Worm (Caenorhabditis elegans) whole organism, L4 larva: ENCODE measurements around the gene Y55F3BL.4.

Experiments used
- D1046.2 ChIP-seq: fragments of 200-800 bp; sonication (Bioruptor generic); IDR thresholded peaks from 2 replicates; pipeline ENCODE4 v1.3.6; 2022; ENCODE audit warnings: missing genetic modification characterization, missing compliant biosample characterization
- F44E2.7 ChIP-seq: fragments of 200-800 bp; sonication (Bioruptor generic); IDR thresholded peaks from 2 replicates; pipeline ENCODE4 v2.1.2; 2022; ENCODE audit warnings: missing genetic modification characterization, missing compliant biosample characterization
- F49E8.2 ChIP-seq: sonication (generic microtip); optimal IDR thresholded peaks from 2 replicates; lab custom pipeline; 2016; ENCODE audit warnings: missing compliant biosample characterization, mild to moderate bottlenecking, missing genetic modification characterization, borderline replicate concordance
- T20F7.1 ChIP-seq: fragments of 200-800 bp; sonication (Bioruptor generic); optimal IDR thresholded peaks from 2 replicates; lab custom pipeline; 2018; ENCODE audit warnings: mild to moderate bottlenecking, missing genetic modification characterization, missing compliant biosample characterization
- T26A8.4 ChIP-seq: fragments of 200-800 bp; sonication (Bioruptor generic); IDR thresholded peaks from 2 replicates; pipeline ENCODE4 v1.3.6; 2022; ENCODE audit warnings: missing genetic modification characterization, missing compliant biosample characterization
- ZK337.2 ChIP-seq: fragments of 200-800 bp; sonication (Bioruptor generic); IDR thresholded peaks from 2 replicates; pipeline ENCODE4 v1.3.6; 2022; ENCODE audit warnings: missing genetic modification reagents, missing genetic modification characterization, missing compliant biosample characterization
- arid-1 ChIP-seq: fragments of 200-800 bp; sonication (Bioruptor generic); conservative IDR thresholded peaks from 2 replicates; pipeline ENCODE4 v1.3.6; 2022; ENCODE audit warnings: missing genetic modification reagents, missing genetic modification characterization, missing compliant biosample characterization
- ceh-20 ChIP-seq: fragments of 200-800 bp; sonication (Bioruptor generic); IDR thresholded peaks from 2 replicates; pipeline ENCODE4 v1.3.6; 2022; ENCODE audit warnings: missing genetic modification reagents, missing genetic modification characterization, missing compliant biosample characterization
- ceh-32 ChIP-seq: sonication (generic microtip); optimal IDR thresholded peaks from 2 replicates; lab custom pipeline; 2016; ENCODE audit warnings: mild to moderate bottlenecking, missing genetic modification characterization, missing compliant biosample characterization; ENCODE audit not compliant: poor library complexity
- ceh-44 ChIP-seq: fragments of 200-800 bp; sonication (Bioruptor generic); IDR thresholded peaks from 2 replicates; pipeline ENCODE4 v1.3.6; 2022; ENCODE audit warnings: missing genetic modification reagents, missing genetic modification characterization, missing compliant biosample characterization
- ces-1 ChIP-seq: fragments of 150-350 bp; sonication (generic microtip); optimal IDR thresholded peaks from 4 replicates; lab custom pipeline; 2014; ENCODE audit warnings: missing biosample characterization, missing genetic modification reagents, missing genetic modification characterization
- daf-16 ChIP-seq, 3 experiments: sonication (generic microtip); optimal IDR thresholded peaks; 2 replicates each; lab custom pipeline; 2016 to 2017; ENCODE audit warnings: missing genetic modification characterization in 3 of 3, missing genetic modification reagents in 3 of 3, mild to moderate bottlenecking in 2 of 3, missing compliant biosample characterization in 2 of 3, missing biosample characterization in 1 of 3, moderate library complexity in 1 of 3
- dmd-6 ChIP-seq: fragments of 200-800 bp; sonication (Bioruptor generic); IDR thresholded peaks from 2 replicates; pipeline ENCODE4 v1.3.6; 2022; ENCODE audit warnings: missing genetic modification reagents, missing genetic modification characterization, missing compliant biosample characterization
- dmd-8 ChIP-seq: fragments of 200-800 bp; sonication (Bioruptor generic); IDR thresholded peaks from 2 replicates; pipeline ENCODE4 v1.3.6; 2022; ENCODE audit warnings: missing genetic modification characterization, missing compliant biosample characterization
- duxl-1 ChIP-seq: sonication (generic microtip); optimal IDR thresholded peaks from 2 replicates; lab custom pipeline; 2016; ENCODE audit warnings: mild to moderate bottlenecking, missing genetic modification characterization, moderate library complexity, missing compliant biosample characterization; ENCODE audit not compliant: poor library complexity
- dve-1 ChIP-seq: sonication (generic microtip); optimal IDR thresholded peaks from 2 replicates; lab custom pipeline; 2017; ENCODE audit warnings: antibody characterized with exemption, mild to moderate bottlenecking, missing genetic modification characterization, missing compliant biosample characterization; ENCODE audit not compliant: insufficient read depth
- fkh-10 ChIP-seq: fragments of 150-350 bp; optimal IDR thresholded peaks from 2 replicates; lab custom pipeline; 2014; ENCODE audit warnings: missing biosample characterization, missing genetic modification reagents, missing genetic modification characterization
- hif-1 ChIP-seq, 2 experiments: sonication (generic microtip); optimal IDR thresholded peaks; 2 replicates each; lab custom pipeline; 2016 to 2017; ENCODE audit warnings: missing compliant biosample characterization in 2 of 2, missing genetic modification characterization in 2 of 2, missing genetic modification reagents in 2 of 2, missing genotype in 2 of 2, mild to moderate bottlenecking in 1 of 2
- hlh-11 ChIP-seq: fragments of 200-800 bp; sonication (Bioruptor generic); optimal IDR thresholded peaks from 2 replicates; lab custom pipeline; 2018; ENCODE audit warnings: mild to moderate bottlenecking, missing genetic modification characterization, missing compliant biosample characterization
- hlh-30 ChIP-seq: sonication (generic microtip); optimal IDR thresholded peaks from 2 replicates; lab custom pipeline; 2017; ENCODE audit warnings: antibody characterized with exemption, mild to moderate bottlenecking, missing genetic modification characterization, missing compliant biosample characterization; ENCODE audit not compliant: insufficient read depth
- hmg-1.1 ChIP-seq: fragments of 200-800 bp; sonication (Bioruptor generic); IDR thresholded peaks from 2 replicates; pipeline ENCODE4 v1.3.6; 2022; ENCODE audit warnings: missing genetic modification reagents, missing genetic modification characterization, missing compliant biosample characterization
- jun-1 ChIP-seq: fragments of 150-350 bp; optimal IDR thresholded peaks from 2 replicates; lab custom pipeline; 2014; ENCODE audit warnings: missing biosample characterization, missing genetic modification reagents, missing genetic modification characterization
- lin-13 ChIP-seq: fragments of 150-350 bp; optimal IDR thresholded peaks from 2 replicates; lab custom pipeline; 2014; ENCODE audit warnings: missing biosample characterization, missing genetic modification reagents, missing genetic modification characterization
- lin-15B ChIP-seq: fragments of 150-350 bp; sonication (generic microtip); optimal IDR thresholded peaks from 3 replicates; lab custom pipeline; 2014; ENCODE audit warnings: missing biosample characterization, missing genetic modification characterization
- lin-38 ChIP-seq: fragments of 200-800 bp; sonication (Bioruptor generic); IDR thresholded peaks from 2 replicates; pipeline ENCODE4 v1.3.6; 2022; ENCODE audit warnings: missing genetic modification reagents, missing genetic modification characterization, missing compliant biosample characterization
- lir-3 ChIP-seq: sonication (generic microtip); optimal IDR thresholded peaks from 2 replicates; lab custom pipeline; 2016; ENCODE audit warnings: mild to moderate bottlenecking, missing genetic modification characterization, missing compliant biosample characterization
- lsy-2 ChIP-seq, 2 experiments: fragments of 150-350 bp in 1 of 2; sonication (generic microtip) in 1 of 2; optimal IDR thresholded peaks; 2 replicates each; lab custom pipeline; 2014 to 2017; ENCODE audit warnings: missing biosample characterization in 2 of 2, missing genetic modification characterization in 2 of 2
- madf-5 ChIP-seq, 2 experiments: fragments of 200-800 bp; sonication (Bioruptor generic); IDR thresholded peaks; 2 replicates each; pipeline ENCODE4 v1.3.6; 2022; ENCODE audit warnings: missing compliant biosample characterization in 2 of 2, missing genetic modification characterization in 2 of 2
- mep-1 ChIP-seq: fragments of 150-350 bp; sonication (generic microtip); optimal IDR thresholded peaks from 3 replicates; lab custom pipeline; 2014; ENCODE audit warnings: missing biosample characterization, missing genetic modification characterization
- mes-2 ChIP-seq: sonication (generic microtip); optimal IDR thresholded peaks from 2 replicates; lab custom pipeline; 2016; ENCODE audit warnings: missing genotype, mild to moderate bottlenecking, missing genetic modification characterization, missing compliant biosample characterization; ENCODE audit not compliant: poor library complexity, severe bottlenecking
- nhr-11 ChIP-seq: fragments of 150-350 bp; optimal IDR thresholded peaks from 2 replicates; lab custom pipeline; 2014; ENCODE audit warnings: missing biosample characterization, missing genetic modification characterization
- nhr-28 ChIP-seq: fragments of 150-350 bp; optimal IDR thresholded peaks from 2 replicates; lab custom pipeline; 2014; ENCODE audit warnings: missing biosample characterization, missing genetic modification characterization
- nhr-48 ChIP-seq: sonication (generic microtip); optimal IDR thresholded peaks from 2 replicates; lab custom pipeline; 2016; ENCODE audit warnings: mild to moderate bottlenecking, missing genetic modification characterization, missing compliant biosample characterization
- nhr-6 ChIP-seq: fragments of 150-350 bp; optimal IDR thresholded peaks from 2 replicates; lab custom pipeline; 2014; ENCODE audit warnings: missing biosample characterization, missing genetic modification characterization
- nhr-77 ChIP-seq: fragments of 150-350 bp; optimal IDR thresholded peaks from 2 replicates; lab custom pipeline; 2014; ENCODE audit warnings: missing biosample characterization, missing genetic modification characterization
- php-3 ChIP-seq: fragments of 200-800 bp; sonication (Bioruptor generic); IDR thresholded peaks from 2 replicates; pipeline ENCODE4 v1.3.6; 2022; ENCODE audit warnings: missing genetic modification reagents, missing genetic modification characterization, missing compliant biosample characterization
- pqm-1 ChIP-seq: sonication (generic microtip); optimal IDR thresholded peaks from 2 replicates; lab custom pipeline; 2017; ENCODE audit warnings: missing biosample characterization, missing genetic modification characterization
- rbr-2 ChIP-seq: sonication (generic microtip); optimal IDR thresholded peaks from 2 replicates; lab custom pipeline; 2016; ENCODE audit warnings: missing genotype, missing genetic modification characterization, missing compliant biosample characterization
- sdz-12 ChIP-seq: fragments of 200-800 bp; sonication (Bioruptor generic); optimal IDR thresholded peaks from 2 replicates; lab custom pipeline; 2018; ENCODE audit warnings: mild to moderate bottlenecking, missing genetic modification characterization, missing compliant biosample characterization
- skn-1 ChIP-seq: fragments of 150-350 bp; optimal IDR thresholded peaks from 2 replicates; lab custom pipeline; 2014; ENCODE audit warnings: missing biosample characterization, missing genetic modification characterization
- spr-1 ChIP-seq: sonication (generic microtip); optimal IDR thresholded peaks from 2 replicates; lab custom pipeline; 2016; ENCODE audit warnings: mild to moderate bottlenecking, missing genetic modification characterization, missing compliant biosample characterization
- tag-97 ChIP-seq: fragments of 200-800 bp; sonication (Bioruptor generic); IDR thresholded peaks from 2 replicates; pipeline ENCODE4 v1.3.6; 2022; ENCODE audit warnings: missing genetic modification characterization, missing compliant biosample characterization
- tra-1 ChIP-seq: fragments of 200-800 bp; sonication (Bioruptor generic); IDR thresholded peaks from 2 replicates; pipeline ENCODE4 v1.3.6; 2022; ENCODE audit warnings: missing genetic modification reagents, missing genetic modification characterization, missing compliant biosample characterization
- unc-130 ChIP-seq: sonication (generic microtip); optimal IDR thresholded peaks from 2 replicates; lab custom pipeline; 2016; ENCODE audit warnings: missing genetic modification reagents, missing genetic modification characterization, missing compliant biosample characterization
- unc-62 ChIP-seq, 3 experiments: fragments of 150-350 bp in 1 of 3; sonication (generic microtip); optimal IDR thresholded peaks in 2 of 3; peaks in 1 of 3; 1 replicate in 1 of 3; 2 replicates in 2 of 3; lab custom pipeline; 2014 to 2017; ENCODE audit warnings: missing biosample characterization in 3 of 3, missing genetic modification characterization in 3 of 3, missing genetic modification reagents in 3 of 3, missing genotype in 1 of 3
- zfp-2 ChIP-seq: sonication (generic microtip); optimal IDR thresholded peaks from 2 replicates; lab custom pipeline; 2016; ENCODE audit warnings: mild to moderate bottlenecking, missing genetic modification characterization, missing compliant biosample characterization
- zfp-3 ChIP-seq: fragments of 200-800 bp; sonication (Bioruptor generic); conservative IDR thresholded peaks from 2 replicates; pipeline ENCODE4 v1.3.6; 2022; ENCODE audit warnings: missing genetic modification reagents, missing genetic modification characterization, missing compliant biosample characterization
- zip-2 ChIP-seq: fragments of 150-350 bp; optimal IDR thresholded peaks from 2 replicates; lab custom pipeline; 2014; ENCODE audit warnings: missing biosample characterization, missing genetic modification characterization
- ztf-7 ChIP-seq: fragments of 150-350 bp; optimal IDR thresholded peaks from 2 replicates; lab custom pipeline; 2014; ENCODE audit warnings: missing biosample characterization, missing genetic modification characterization

The Y55F3BL.4 gene

DNA sequence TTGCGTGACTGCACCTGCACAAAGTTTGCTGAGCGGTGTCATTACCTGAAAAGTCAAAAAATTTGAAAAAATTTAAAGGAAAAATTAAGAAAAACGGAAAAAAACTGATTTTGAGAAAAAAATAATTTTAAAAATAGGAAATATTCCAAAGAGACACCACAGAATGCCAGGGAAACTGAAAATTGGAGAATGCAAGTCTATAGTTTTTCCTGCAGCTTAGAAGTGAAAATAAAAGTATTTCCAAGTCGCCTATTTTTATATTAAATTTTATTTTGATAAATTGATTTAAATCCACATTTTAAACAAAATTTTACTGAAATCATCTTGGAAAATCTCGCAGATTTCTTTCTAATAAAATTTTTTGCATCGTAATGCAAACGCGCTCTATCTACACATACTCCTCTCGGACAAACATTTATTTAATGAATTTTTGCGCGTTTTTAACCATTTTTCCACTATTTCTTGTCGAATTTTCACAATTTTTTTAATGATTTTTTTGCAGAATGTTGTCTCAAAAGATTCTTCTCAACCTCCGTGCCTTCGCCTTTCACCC lies 8.3 kb upstream of the Y55F3BL.4 start, which contains the start of the genes F56B3.11 and ech-5:
Gene F56B3.11, minus strand, starts transcription at position 51 of the 553 bp plus-strand sequence.
Gene ech-5, plus strand, starts transcription at position 503 of the 553 bp plus-strand sequence.
- TF ChIP-seq nhr-11 (tag; lab: Kevin White, UChicago) (no peak), unc-62 (GFP tag; optimal IDR thresholded peaks at IDR 0.05 in 1 of 2; lab: Kevin White, UChicago) (no peak), unc-62 (tag; optimal IDR thresholded peaks at IDR 0.05; lab: Kevin White, UChicago) (no peak), ceh-20 (GFP tag; lab: Robert Waterston, UW) (no peak), mep-1 (tag; lab: Kevin White, UChicago) (peak; percentile 88), lin-13 (GFP tag; lab: Kevin White, UChicago) (peak; percentile 1), hlh-30 (peak; percentile 36), jun-1 (tag; lab: Kevin White, UChicago) (no peak), lir-3 (tag; lab: Kevin White, UChicago) (peak; percentile 43), php-3 (GFP tag; lab: Robert Waterston, UW) (no peak), unc-130 (GFP tag; lab: Kevin White, UChicago) (peak; percentile 77), ceh-44 (no peak), ceh-32 (no peak), arid-1 (GFP tag; lab: Robert Waterston, UW) (no peak), mes-2 (tag; lab: Kevin White, UChicago) (peak; percentile 72), tra-1 (GFP tag; lab: Robert Waterston, UW) (no peak), nhr-28 (tag; lab: Kevin White, UChicago) (peak; percentile 7), zfp-3 (GFP tag; lab: Robert Waterston, UW) (0 out of 2 replicates have a peak, but pooled peaks have one; percentile 49), duxl-1 (tag; lab: Kevin White, UChicago) (no peak), F44E2.7 (GFP tag; lab: Robert Waterston, UW) (no peak), ces-1 (no peak), dmd-8 (no peak), nhr-77 (tag; lab: Kevin White, UChicago) (peak; percentile 32), skn-1 (no peak), F49E8.2 (peak; percentile 1), rbr-2 (tag; lab: Kevin White, UChicago) (peak; percentile 74), dmd-6 (GFP tag; lab: Robert Waterston, UW) (no peak; the same call in 1 of the 2 replicates), fkh-10 (GFP tag; lab: Kevin White, UChicago) (peak; percentile 5), zip-2 (tag; lab: Kevin White, UChicago) (no peak), pqm-1 (tag; lab: Kevin White, UChicago) (no peak), nhr-48 (tag; lab: Kevin White, UChicago) (peak; percentile 9), nhr-6 (no peak), hmg-1.1 (GFP tag; lab: Robert Waterston, UW) (peak; percentile 69), D1046.2 (GFP tag; lab: Robert Waterston, UW) (no peak), spr-1 (peak; percentile 14), hlh-11 (peak; percentile 41), sdz-12 (peak; percentile 40), madf-5 (GFP tag; IDR thresholded peaks at IDR 0.05; lab: Robert Waterston, UW) (no peak), hif-1 (tag; optimal IDR thresholded peaks at IDR 0.05; lab: Kevin White, UChicago) (peak in 1 of 2 experiments; percentile 91), lin-15B (tag; lab: Kevin White, UChicago) (peak; percentile 69), zfp-2 (tag; lab: Kevin White, UChicago) (peak; percentile 61), lsy-2 (tag; optimal IDR thresholded peaks at IDR 0.05; lab: Kevin White, UChicago) (peak in 1 of 2 experiments; percentile 81), T20F7.1 (GFP tag; lab: Kevin White, UChicago) (no peak), tag-97 (GFP tag; lab: Robert Waterston, UW) (no peak), ZK337.2 (GFP tag; lab: Robert Waterston, UW) (no peak), lin-38 (GFP tag; lab: Robert Waterston, UW) (peak; percentile 96), dve-1 (tag; lab: Kevin White, UChicago) (peak; percentile 72), T26A8.4 (GFP tag; lab: Robert Waterston, UW) (no peak), ztf-7 (no peak), daf-16 (GFP tag; optimal IDR thresholded peaks at IDR 0.05; lab: Kevin White, UChicago) (no peak), daf-16 (tag; optimal IDR thresholded peaks at IDR 0.05; lab: Kevin White, UChicago) (no peak)
